Worm (Caenorhabditis elegans) whole organism, early embryonic: Measurements from ENCODE around the gene C29A12.6.

ENCODE experiments used
- B0310.2 ChIP-seq: sonication (generic microtip); optimal IDR thresholded peaks from 2 replicates; lab custom pipeline; 2016; ENCODE audit warnings: mild to moderate bottlenecking, missing genetic modification characterization, missing compliant biosample characterization
- F13C5.2 ChIP-seq: sonication (generic microtip); optimal IDR thresholded peaks from 2 replicates; lab custom pipeline; 2017; ENCODE audit warnings: mild to moderate bottlenecking, missing genetic modification characterization, inconsistent platforms, missing compliant biosample characterization
- ama-1 ChIP-seq: fragments of 150-350 bp; optimal IDR thresholded peaks from 2 replicates; lab custom pipeline; 2014
- ceh-13 ChIP-seq: fragments of 200-800 bp; sonication (Bioruptor generic); optimal IDR thresholded peaks from 2 replicates; lab custom pipeline; 2018; ENCODE audit warnings: mild to moderate bottlenecking, missing genetic modification characterization, missing compliant biosample characterization
- ceh-36 ChIP-seq: sonication (generic microtip); optimal IDR thresholded peaks from 2 replicates; lab custom pipeline; 2016; ENCODE audit warnings: missing genetic modification characterization, inconsistent platforms, missing compliant biosample characterization
- flt-1 ChIP-seq: fragments of 200-800 bp; sonication (Bioruptor generic); IDR thresholded peaks from 2 replicates; pipeline ENCODE4 v1.3.6; 2022; ENCODE audit warnings: missing genetic modification characterization, missing compliant biosample characterization
- hmbx-1 ChIP-seq: sonication (generic microtip); optimal IDR thresholded peaks from 2 replicates; lab custom pipeline; 2016; ENCODE audit warnings: mild to moderate bottlenecking, missing genetic modification characterization, missing compliant biosample characterization
- hmg-4 ChIP-seq: fragments of 200-800 bp; sonication (Bioruptor generic); optimal IDR thresholded peaks from 2 replicates; lab custom pipeline; 2018; ENCODE audit warnings: mild to moderate bottlenecking, missing genetic modification characterization, missing compliant biosample characterization
- hnd-1 ChIP-seq: sonication (generic microtip); optimal IDR thresholded peaks from 2 replicates; lab custom pipeline; 2016; ENCODE audit warnings: missing genetic modification characterization, missing compliant biosample characterization
- pes-1 ChIP-seq: fragments of 200-800 bp; sonication (Bioruptor generic); IDR thresholded peaks from 2 replicates; pipeline ENCODE4 v1.3.6; 2022; ENCODE audit warnings: missing genetic modification reagents, missing genetic modification characterization, missing compliant biosample characterization
- scrt-1 ChIP-seq: fragments of 200-800 bp; sonication (Bioruptor generic); IDR thresholded peaks from 2 replicates; pipeline ENCODE4 v1.3.6; 2022; ENCODE audit warnings: missing genetic modification characterization, missing compliant biosample characterization
- sea-1 ChIP-seq: fragments of 200-800 bp; sonication (Bioruptor generic); conservative IDR thresholded peaks from 2 replicates; pipeline ENCODE4 v1.3.6; 2022; ENCODE audit warnings: missing genetic modification characterization, missing compliant biosample characterization
- tbx-37 ChIP-seq: fragments of 200-800 bp; sonication (Bioruptor generic); conservative IDR thresholded peaks from 2 replicates; pipeline ENCODE4 v1.3.6; 2022; ENCODE audit warnings: missing genetic modification reagents, missing genetic modification characterization, missing compliant biosample characterization
- tra-4 ChIP-seq: sonication (generic microtip); optimal IDR thresholded peaks from 2 replicates; lab custom pipeline; 2017; ENCODE audit warnings: missing genetic modification characterization, missing compliant biosample characterization

DNA sequence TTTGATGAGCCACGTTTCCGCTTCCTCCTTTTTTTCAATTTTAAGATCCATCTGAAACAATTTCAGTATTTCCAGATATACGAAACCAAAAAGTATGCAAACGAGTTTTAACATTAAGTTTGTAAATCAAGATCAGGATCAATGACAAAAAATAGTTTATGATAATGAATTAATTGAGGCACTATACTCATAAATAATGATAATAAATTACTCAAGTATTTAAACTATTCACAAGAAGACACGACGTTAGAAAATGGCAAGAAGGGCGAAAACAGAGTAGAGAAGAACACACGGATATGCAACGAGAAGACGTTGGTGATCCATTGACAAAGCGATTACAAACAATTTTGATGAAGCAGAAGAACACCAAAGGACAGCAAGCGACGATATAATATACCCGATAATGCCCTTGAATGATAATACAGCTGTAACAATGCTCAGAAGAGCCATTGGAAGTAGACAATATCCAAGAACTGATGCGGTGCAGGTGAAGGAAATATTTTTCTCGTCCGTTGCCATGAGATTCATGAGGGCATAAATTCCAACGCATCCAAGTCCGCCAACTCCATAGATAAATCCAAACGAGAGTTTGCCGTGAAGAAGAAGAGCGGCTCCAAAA is 46.6 kb downstream of the C29A12.6 start, which contains the start of gene F32D8.4:
- TF ChIP-seq B0310.2 (tag; lab: Kevin White, UChicago) (no peak), ceh-13 (GFP tag; lab: Kevin White, UChicago) (no peak), hnd-1 (tag; lab: Kevin White, UChicago) (no peak), ama-1 (no peak), tbx-37 (no peak), tra-4 (no peak), F13C5.2 (tag; lab: Kevin White, UChicago) (no peak), flt-1 (no peak), scrt-1 (GFP tag; lab: Robert Waterston, UW) (no peak), ceh-36 (tag; lab: Kevin White, UChicago) (no peak), sea-1 (no peak), hmbx-1 (tag; lab: Kevin White, UChicago) (no peak), hmg-4 (GFP tag; lab: Kevin White, UChicago) (no peak), pes-1 (GFP tag; lab: Robert Waterston, UW) (no peak)
